Worm (Caenorhabditis elegans) whole organism, mixed stage, embryonic: Measurements from ENCODE around the gene nape-2.

Experiments
- blmp-1 ChIP-seq: fragments of 150-350 bp; optimal IDR thresholded peaks from 2 replicates; lab custom pipeline; 2014; ENCODE audit warnings: missing biosample characterization, missing genetic modification characterization
- ceh-39 ChIP-seq: fragments of 150-350 bp; optimal IDR thresholded peaks from 2 replicates; lab custom pipeline; 2014; ENCODE audit warnings: missing biosample characterization, missing genetic modification characterization
- ceh-43 ChIP-seq: fragments of 200-800 bp; sonication (Bioruptor generic); optimal IDR thresholded peaks from 2 replicates; lab custom pipeline; 2018; ENCODE audit warnings: mild to moderate bottlenecking, missing genetic modification characterization, moderate library complexity, missing compliant biosample characterization
- ceh-83 ChIP-seq: fragments of 200-800 bp; sonication (Bioruptor generic); optimal IDR thresholded peaks from 2 replicates; lab custom pipeline; 2018; ENCODE audit warnings: mild to moderate bottlenecking, missing genetic modification characterization, missing compliant biosample characterization
- cnd-1 ChIP-seq: fragments of 200-800 bp; sonication (Bioruptor generic); optimal IDR thresholded peaks from 2 replicates; lab custom pipeline; 2018; ENCODE audit warnings: mild to moderate bottlenecking, missing genetic modification characterization, missing compliant biosample characterization
- drap-1 ChIP-seq: fragments of 200-800 bp; sonication (Bioruptor generic); optimal IDR thresholded peaks from 3 replicates; lab custom pipeline; 2018; ENCODE audit warnings: mild to moderate bottlenecking, missing genetic modification characterization, missing compliant biosample characterization
- flh-1 ChIP-seq: fragments of 200-800 bp; sonication (Bioruptor generic); optimal IDR thresholded peaks from 2 replicates; lab custom pipeline; 2018; ENCODE audit warnings: mild to moderate bottlenecking, missing genetic modification characterization, moderate library complexity, missing compliant biosample characterization
- ham-2 ChIP-seq: fragments of 200-800 bp; sonication (Bioruptor generic); optimal IDR thresholded peaks from 2 replicates; lab custom pipeline; 2018; ENCODE audit warnings: mild to moderate bottlenecking, missing genetic modification characterization, missing compliant biosample characterization
- hlh-1 ChIP-seq: fragments of 150-350 bp; optimal IDR thresholded peaks from 2 replicates; lab custom pipeline; 2014; ENCODE audit warnings: missing biosample characterization, missing genetic modification reagents, missing genetic modification characterization
- lin-32 ChIP-seq: fragments of 200-800 bp; sonication (Bioruptor generic); optimal IDR thresholded peaks from 2 replicates; lab custom pipeline; 2018; ENCODE audit warnings: mild to moderate bottlenecking, missing genetic modification characterization, missing compliant biosample characterization
- lsy-2 ChIP-seq: fragments of 150-350 bp; optimal IDR thresholded peaks from 2 replicates; lab custom pipeline; 2014; ENCODE audit warnings: missing biosample characterization, missing genetic modification characterization
- mab-5 ChIP-seq: fragments of 150-350 bp; optimal IDR thresholded peaks from 2 replicates; lab custom pipeline; 2014; ENCODE audit warnings: missing biosample characterization, missing genetic modification characterization
- mep-1 ChIP-seq: fragments of 150-350 bp; optimal IDR thresholded peaks from 2 replicates; lab custom pipeline; 2017; ENCODE audit warnings: missing biosample characterization, missing genetic modification reagents, missing genetic modification characterization, inconsistent platforms
- nhr-2 ChIP-seq: fragments of 150-350 bp; optimal IDR thresholded peaks from 2 replicates; lab custom pipeline; 2014; ENCODE audit warnings: missing biosample characterization, missing genetic modification characterization
- nhr-237 ChIP-seq: fragments of 150-350 bp; optimal IDR thresholded peaks from 2 replicates; lab custom pipeline; 2014; ENCODE audit warnings: missing biosample characterization, missing genetic modification characterization
- nhr-28 ChIP-seq: fragments of 150-350 bp; optimal IDR thresholded peaks from 2 replicates; lab custom pipeline; 2014; ENCODE audit warnings: missing biosample characterization, missing genetic modification characterization
- nhr-76 ChIP-seq: sonication (generic microtip); optimal IDR thresholded peaks from 2 replicates; lab custom pipeline; 2017; ENCODE audit warnings: missing biosample characterization, missing genetic modification characterization
- pha-4 ChIP-seq: fragments of 150-350 bp; optimal IDR thresholded peaks from 2 replicates; lab custom pipeline; 2018; ENCODE audit warnings: missing biosample characterization, missing genetic modification reagents, missing genetic modification characterization
- sem-2 ChIP-seq: fragments of 200-800 bp; sonication (Bioruptor generic); optimal IDR thresholded peaks from 2 replicates; lab custom pipeline; 2018; ENCODE audit warnings: mild to moderate bottlenecking, missing genetic modification characterization, missing compliant biosample characterization
- snpc-4 ChIP-seq: fragments of 150-350 bp; optimal IDR thresholded peaks from 2 replicates; lab custom pipeline; 2014; ENCODE audit warnings: missing biosample characterization, missing genetic modification characterization
- sptf-1 ChIP-seq: sonication (generic microtip); optimal IDR thresholded peaks from 2 replicates; lab custom pipeline; 2017; ENCODE audit warnings: mild to moderate bottlenecking, missing genetic modification characterization, moderate library complexity, missing compliant biosample characterization
- unc-120 ChIP-seq: sonication (generic microtip); optimal IDR thresholded peaks from 2 replicates; lab custom pipeline; 2017; ENCODE audit warnings: missing genetic modification characterization, missing compliant biosample characterization; ENCODE audit not compliant: poor library complexity, severe bottlenecking
- unc-39 ChIP-seq: fragments of 150-350 bp; optimal IDR thresholded peaks from 2 replicates; lab custom pipeline; 2014; ENCODE audit warnings: missing biosample characterization, missing genetic modification characterization
- unc-62 ChIP-seq: fragments of 150-350 bp; optimal IDR thresholded peaks from 2 replicates; lab custom pipeline; 2014; ENCODE audit warnings: missing biosample characterization, missing genetic modification reagents, missing genetic modification characterization
- zip-8 ChIP-seq: fragments of 150-350 bp; optimal IDR thresholded peaks from 2 replicates; lab custom pipeline; 2014; ENCODE audit warnings: missing biosample characterization, missing genetic modification characterization

The nape-2 gene

ce11 chrIV:3722690-3723089 lies 16.0 kb downstream of the nape-2 start, which contains the start of gene Y37E11AM.4:
Gene Y37E11AM.4 (minus strand): TSS chrIV:3722790.
- TF ChIP-seq ceh-83 (GFP tag; lab: Kevin White, UChicago) = no peak
- no peak for TF ChIP-seq sem-2 (GFP tag; lab: Kevin White, UChicago)
- no peak for TF ChIP-seq lin-32 (GFP tag; lab: Kevin White, UChicago)
- no peak for TF ChIP-seq nhr-76 (tag; lab: Kevin White, UChicago)
- no peak for TF ChIP-seq ceh-43 (GFP tag; lab: Kevin White, UChicago)
- no peak for TF ChIP-seq zip-8 (tag; lab: Kevin White, UChicago)
- TF ChIP-seq blmp-1 = no peak
- TF ChIP-seq ceh-39 (tag; lab: Kevin White, UChicago) = no peak
- no peak for TF ChIP-seq sptf-1 (tag; lab: Kevin White, UChicago)
- no peak for TF ChIP-seq unc-120
- no peak for TF ChIP-seq pha-4 (tag; lab: Kevin White, UChicago)
- no peak for TF ChIP-seq lsy-2 (tag; lab: Kevin White, UChicago)
- TF ChIP-seq drap-1 (GFP tag; lab: Kevin White, UChicago) = no peak
- TF ChIP-seq nhr-237 (tag; lab: Kevin White, UChicago) = no peak
- no peak for TF ChIP-seq unc-62
- TF ChIP-seq hlh-1 (tag; lab: Kevin White, UChicago) = no peak

ce11 chrIV:3721973-3722372 lies 16.8 kb downstream of the nape-2 start:
- TF ChIP-seq ceh-39 (tag; lab: Kevin White, UChicago) (no peak), flh-1 (GFP tag; lab: Kevin White, UChicago) (no peak), mep-1 (tag; lab: Kevin White, UChicago) (no peak), nhr-2 (tag; lab: Kevin White, UChicago) (no peak), lin-32 (GFP tag; lab: Kevin White, UChicago) (no peak), unc-39 (tag; lab: Kevin White, UChicago) (no peak)

- no peak for TF ChIP-seq zip-8 (tag; lab: Kevin White, UChicago)
- no peak for TF ChIP-seq cnd-1 (tag; lab: Kevin White, UChicago)
- peak; percentile 72 for TF ChIP-seq pha-4 (tag; lab: Kevin White, UChicago)
Observed at ce11 chrIV:3720644-3721043, 18.1 kb downstream of the nape-2 start.

- no peak for TF ChIP-seq pha-4 (tag; lab: Kevin White, UChicago)
- no peak for TF ChIP-seq snpc-4 (tag; lab: Kevin White, UChicago)
- no peak for TF ChIP-seq nhr-76 (tag; lab: Kevin White, UChicago)
- TF ChIP-seq mab-5 (tag; lab: Kevin White, UChicago) = no peak
- no peak for TF ChIP-seq unc-120
Observed at ce11 chrIV:3719057-3719456, 19.7 kb downstream of the nape-2 start, which contains the start of gene Y37E11AM.3. Gene Y37E11AM.3 (minus strand): TSS chrIV:3719157.

ce11 chrIV:3710737-3711136 lies 28.0 kb downstream of the nape-2 start:
- TF ChIP-seq nhr-28 (tag; lab: Kevin White, UChicago) (no peak), zip-8 (tag; lab: Kevin White, UChicago) (peak; percentile 94)
- TF ChIP-seq, all 35 proteins: peak for 1

- no peak for TF ChIP-seq zip-8 (tag; lab: Kevin White, UChicago)
- TF ChIP-seq nhr-2 (tag; lab: Kevin White, UChicago) = no peak
- TF ChIP-seq, all 35 proteins: peak for 0
Observed at ce11 chrIV:3709200-3709599, 29.5 kb downstream of the nape-2 start, which contains the start of gene Y37E11AL.1. Gene Y37E11AL.1 (plus strand): TSS chrIV:3709500.

ce11 chrIV:3701892-3702291 lies 36.8 kb downstream of the nape-2 start, which contains the start of gene Y37E11AL.12:
Gene Y37E11AL.12 (minus strand): TSS chrIV:3701992.
- no peak for TF ChIP-seq mep-1 (tag; lab: Kevin White, UChicago)
- TF ChIP-seq, all 35 proteins: peak for 0

ce11 chrIV:3700554-3700953 lies 38.2 kb downstream of the nape-2 start, which contains the start of gene Y37E11AL.9:
Gene Y37E11AL.9 (minus strand): TSS chrIV:3700654.
- TF ChIP-seq zip-8 (tag; lab: Kevin White, UChicago) = no peak
- no peak for TF ChIP-seq unc-39 (tag; lab: Kevin White, UChicago)
- no peak for TF ChIP-seq sptf-1 (tag; lab: Kevin White, UChicago)
- TF ChIP-seq ham-2 = no peak
- TF ChIP-seq mep-1 (tag; lab: Kevin White, UChicago) = no peak
- TF ChIP-seq nhr-28 (tag; lab: Kevin White, UChicago) = no peak
